Fruit fly (Drosophila melanogaster): ENCODE data around the gene mh.

dm6 chrX:15448809-15449208 lies 26.4 kb downstream of the mh start:
- TF ChIP-seq pan (optimal IDR thresholded peaks at IDR 0.05) (no peak), usp (GFP tag; optimal IDR thresholded peaks at IDR 0.05) (no peak), CG8478 (optimal IDR thresholded peaks at IDR 0.05) (no peak), psq (optimal IDR thresholded peaks at IDR 0.05) (no peak), Dll (optimal IDR thresholded peaks at IDR 0.05) (no peak), EcR (GFP tag; optimal IDR thresholded peaks at IDR 0.05) (no peak)

Data from whole organism.